Fruit fly (Drosophila melanogaster) whole organism, embryonic: ENCODE data around the gene CG11791.
A peak's percentile ranks its signal among the peaks of the same experiment; 100 is the strongest.

Source experiments
- CG10979 ChIP-seq: fragments of 200-800 bp; sonication (Bioruptor generic); optimal IDR thresholded peaks from 2 replicates; lab custom pipeline; 2018; ENCODE audit warnings: missing biosample characterization, mild to moderate bottlenecking, missing genetic modification characterization, moderate library complexity
- CG13287 ChIP-seq: fragments of 200-800 bp; sonication (Bioruptor generic); IDR thresholded peaks from 2 replicates; pipeline ENCODE4 v1.3.6; 2022; ENCODE audit warnings: missing biosample characterization, missing genetic modification characterization; ENCODE audit not compliant: partially characterized antibody
- CG15269 ChIP-seq: fragments of 200-800 bp; sonication (Bioruptor generic); optimal IDR thresholded peaks from 2 replicates; lab custom pipeline; 2018; ENCODE audit warnings: missing biosample characterization, mild to moderate bottlenecking, missing genetic modification characterization, moderate library complexity
- CG1603 ChIP-seq: fragments of 200-800 bp; sonication (Bioruptor generic); optimal IDR thresholded peaks from 2 replicates; lab custom pipeline; 2019; ENCODE audit warnings: missing biosample characterization, mild to moderate bottlenecking, missing genetic modification characterization, moderate library complexity
- CG17328 ChIP-seq: fragments of 200-800 bp; sonication (Bioruptor generic); IDR thresholded peaks from 2 replicates; pipeline ENCODE4 v1.3.6; 2022; ENCODE audit warnings: missing biosample characterization, missing genetic modification characterization
- CG17568 ChIP-seq: fragments of 200-800 bp; sonication (Bioruptor generic); optimal IDR thresholded peaks from 2 replicates; lab custom pipeline; 2018; ENCODE audit warnings: missing biosample characterization, mild to moderate bottlenecking, missing genetic modification characterization, moderate library complexity
- CG17612 ChIP-seq: fragments of 200-800 bp; sonication (Bioruptor generic); IDR thresholded peaks from 2 replicates; pipeline ENCODE4 v1.3.6; 2022; ENCODE audit warnings: missing biosample characterization, missing genetic modification characterization
- CG2116 ChIP-seq: fragments of 200-800 bp; sonication (Bioruptor generic); optimal IDR thresholded peaks from 3 replicates; lab custom pipeline; 2018; ENCODE audit warnings: missing biosample characterization, mild to moderate bottlenecking, missing genetic modification characterization
- CG2875 ChIP-seq: fragments of 200-800 bp; sonication (Bioruptor generic); optimal IDR thresholded peaks from 2 replicates; lab custom pipeline; 2017; ENCODE audit warnings: missing biosample characterization, mild to moderate bottlenecking, missing genetic modification characterization, missing genetic modification reagents
- CG3281 ChIP-seq: fragments of 200-800 bp; sonication (Bioruptor generic); optimal IDR thresholded peaks from 3 replicates; lab custom pipeline; 2017; ENCODE audit warnings: missing biosample characterization, mild to moderate bottlenecking, missing genetic modification characterization
- CG3995 ChIP-seq: fragments of 200-800 bp; sonication (Bioruptor generic); optimal IDR thresholded peaks from 3 replicates; lab custom pipeline; 2016; ENCODE audit warnings: missing biosample characterization, missing genetic modification characterization
- CG6689 ChIP-seq: fragments of 200-800 bp; sonication (Bioruptor generic); IDR thresholded peaks from 2 replicates; pipeline ENCODE4 v1.3.6; 2022; ENCODE audit warnings: missing biosample characterization, missing genetic modification characterization
- CG7928 ChIP-seq: fragments of 200-800 bp; sonication (Bioruptor generic); optimal IDR thresholded peaks from 2 replicates; lab custom pipeline; 2017; ENCODE audit warnings: missing biosample characterization, mild to moderate bottlenecking, missing genetic modification characterization
- CG8359 ChIP-seq: fragments of 200-800 bp; sonication (Bioruptor generic); optimal IDR thresholded peaks from 2 replicates; lab custom pipeline; 2017; ENCODE audit warnings: missing biosample characterization, mild to moderate bottlenecking, missing genetic modification characterization, borderline replicate concordance
- CG8944 ChIP-seq: fragments of 200-800 bp; sonication (Bioruptor generic); optimal IDR thresholded peaks from 3 replicates; lab custom pipeline; 2016; ENCODE audit warnings: missing biosample characterization, missing genetic modification characterization
- CG9215 ChIP-seq: fragments of 200-800 bp; sonication (Bioruptor generic); IDR thresholded peaks from 2 replicates; pipeline ENCODE4 v1.3.6; 2022; ENCODE audit warnings: missing biosample characterization, missing genetic modification characterization
- D19A ChIP-seq: fragments of 200-800 bp; optimal IDR thresholded peaks from 3 replicates; lab custom pipeline; 2019; ENCODE audit warnings: missing biosample characterization, mild to moderate bottlenecking, missing genetic modification characterization, moderate library complexity
- D19B ChIP-seq: fragments of 200-800 bp; sonication (Bioruptor generic); optimal IDR thresholded peaks from 2 replicates; lab custom pipeline; 2017; ENCODE audit warnings: missing biosample characterization, mild to moderate bottlenecking, missing genetic modification characterization
- Dip2 ChIP-seq: fragments of 200-800 bp; sonication (Bioruptor generic); IDR thresholded peaks from 2 replicates; pipeline ENCODE4 v1.3.6; 2022; ENCODE audit warnings: missing biosample characterization, missing genetic modification characterization
- Dp ChIP-seq: fragments of 200-800 bp; sonication (Bioruptor generic); optimal IDR thresholded peaks from 2 replicates; lab custom pipeline; 2018; ENCODE audit warnings: missing biosample characterization, mild to moderate bottlenecking, missing genetic modification characterization, moderate library complexity
- Ets65A ChIP-seq: fragments of 200-800 bp; sonication (Bioruptor generic); peaks from one replicate; lab custom pipeline; 2016; ENCODE audit warnings: missing biosample characterization, missing genetic modification characterization
- Ets97D ChIP-seq: fragments of 200-800 bp; sonication (Bioruptor generic); optimal IDR thresholded peaks from 3 replicates; lab custom pipeline; 2016; ENCODE audit warnings: missing biosample characterization, missing genetic modification characterization
- HmgD ChIP-seq: fragments of 200-800 bp; sonication (Bioruptor generic); optimal IDR thresholded peaks from 3 replicates; lab custom pipeline; 2016; ENCODE audit warnings: missing biosample characterization, missing genetic modification characterization
- HmgZ ChIP-seq: fragments of 200-800 bp; sonication (Bioruptor generic); optimal IDR thresholded peaks from 2 replicates; lab custom pipeline; 2018; ENCODE audit warnings: missing biosample characterization, mild to moderate bottlenecking, missing genetic modification characterization
- Hr3 ChIP-seq: fragments of 200-800 bp; sonication (Bioruptor generic); optimal IDR thresholded peaks from 3 replicates; lab custom pipeline; 2016; ENCODE audit warnings: missing biosample characterization, missing genetic modification characterization
- Lhr ChIP-seq: fragments of 200-800 bp; sonication (Bioruptor generic); optimal IDR thresholded peaks from 3 replicates; lab custom pipeline; 2017; ENCODE audit warnings: mild to moderate bottlenecking, missing biosample characterization, missing genetic modification reagents, missing genetic modification characterization
- MBD-R2 ChIP-seq: fragments of 200-800 bp; sonication (Bioruptor generic); IDR thresholded peaks from 2 replicates; pipeline ENCODE4 v1.3.6; 2022; ENCODE audit warnings: missing biosample characterization, missing genetic modification characterization
- MESR4 ChIP-seq: fragments of 200-800 bp; sonication (Bioruptor generic); optimal IDR thresholded peaks from 2 replicates; lab custom pipeline; 2018; ENCODE audit warnings: missing biosample characterization, mild to moderate bottlenecking, missing genetic modification characterization, moderate library complexity
- Med ChIP-seq: fragments of 200-800 bp; sonication (Bioruptor generic); peaks from one replicate; lab custom pipeline; 2016; ENCODE audit warnings: missing biosample characterization, missing genetic modification characterization, mild to moderate bottlenecking, inconsistent platforms, moderate library complexity
- NFAT ChIP-seq: fragments of 200-800 bp; sonication (Bioruptor generic); IDR thresholded peaks from 2 replicates; pipeline ENCODE4 v1.3.6; 2022; ENCODE audit warnings: missing biosample characterization, missing genetic modification characterization
- Pdp1 ChIP-seq, 2 experiments: fragments of 200-800 bp; sonication (Bioruptor generic); optimal IDR thresholded peaks; 3 replicates each; lab custom pipeline; 2016; ENCODE audit warnings: missing biosample characterization in 2 of 2, missing genetic modification characterization in 2 of 2, mild to moderate bottlenecking in 1 of 2, moderate library complexity in 1 of 2
- Sin3A ChIP-seq: fragments of >200 bp; optimal IDR thresholded peaks from 2 replicates; lab custom pipeline; 2018
- Six4 ChIP-seq: fragments of 200-800 bp; sonication (Bioruptor generic); optimal IDR thresholded peaks from 2 replicates; lab custom pipeline; 2016; ENCODE audit warnings: missing biosample characterization, missing genetic modification characterization
- Sry-δ ChIP-seq: fragments of 200-800 bp; sonication (Bioruptor generic); optimal IDR thresholded peaks from 2 replicates; lab custom pipeline; 2016; ENCODE audit warnings: missing biosample characterization, missing genetic modification characterization
- Stat92E ChIP-seq, 3 experiments: fragments of >200 bp in 2 of 3; fragments of 200-800 bp in 1 of 3; sonication (Bioruptor generic) in 1 of 3; optimal IDR thresholded peaks; 2 replicates each; lab custom pipeline; 2017 to 2019; ENCODE audit warnings: missing biosample characterization in 3 of 3, missing genetic modification characterization in 3 of 3, mild to moderate bottlenecking in 1 of 3, moderate library complexity in 1 of 3
- YL-1 ChIP-seq: fragments of 200-800 bp; sonication (Bioruptor generic); optimal IDR thresholded peaks from 3 replicates; lab custom pipeline; 2017; ENCODE audit warnings: missing biosample characterization, mild to moderate bottlenecking, missing genetic modification characterization
- chn ChIP-seq: fragments of 200-800 bp; sonication (Bioruptor generic); optimal IDR thresholded peaks from 2 replicates; lab custom pipeline; 2016; ENCODE audit warnings: missing biosample characterization, missing genetic modification characterization
- cwo ChIP-seq: fragments of 200-800 bp; sonication (Bioruptor generic); optimal IDR thresholded peaks from 3 replicates; lab custom pipeline; 2017; ENCODE audit warnings: missing biosample characterization, missing genetic modification characterization, mild to moderate bottlenecking, moderate library complexity, missing genetic modification reagents
- danr ChIP-seq: fragments of 200-800 bp; sonication (Bioruptor generic); IDR thresholded peaks from 2 replicates; pipeline ENCODE4 v1.3.6; 2022; ENCODE audit warnings: missing biosample characterization, missing genetic modification characterization
- grn ChIP-seq: fragments of 200-800 bp; sonication (Bioruptor generic); optimal IDR thresholded peaks from 3 replicates; lab custom pipeline; 2017; ENCODE audit warnings: missing biosample characterization, missing genetic modification characterization
- hkb ChIP-seq, 2 experiments: fragments of 200-800 bp in 1 of 2; fragments of >200 bp in 1 of 2; sonication (Bioruptor generic) in 1 of 2; IDR thresholded peaks in 1 of 2; optimal IDR thresholded peaks in 1 of 2; 2 replicates each; pipeline versions ENCODE4 v1.3.6 to Lab custom; 2017 to 2022; ENCODE audit warnings: missing biosample characterization in 1 of 2, missing genetic modification characterization in 1 of 2
- nau ChIP-seq: fragments of 200-800 bp; sonication (Bioruptor generic); optimal IDR thresholded peaks from 3 replicates; lab custom pipeline; 2017; ENCODE audit warnings: missing biosample characterization, mild to moderate bottlenecking, missing genetic modification characterization, missing genetic modification reagents
- otp ChIP-seq: fragments of 200-800 bp; sonication (Bioruptor generic); IDR thresholded peaks from 3 replicates; pipeline ENCODE4, ENCODE4 v1.3.6; 2022; ENCODE audit warnings: missing biosample characterization, missing genetic modification characterization
- pfk ChIP-seq: fragments of 200-800 bp; sonication (Bioruptor generic); optimal IDR thresholded peaks from 2 replicates; lab custom pipeline; 2018; ENCODE audit warnings: missing biosample characterization, mild to moderate bottlenecking, missing genetic modification characterization, moderate library complexity
- pzg ChIP-seq: fragments of 200-800 bp; sonication (Bioruptor generic); optimal IDR thresholded peaks from 3 replicates; lab custom pipeline; 2018; ENCODE audit warnings: missing biosample characterization, mild to moderate bottlenecking, missing genetic modification characterization, moderate library complexity
- row ChIP-seq: fragments of 200-800 bp; sonication (Bioruptor generic); IDR thresholded peaks from 3 replicates; pipeline ENCODE4 v1.3.6; 2022; ENCODE audit warnings: missing biosample characterization, missing genetic modification characterization
- sc ChIP-seq, 3 experiments: fragments of >200 bp in 2 of 3; fragments of 200-800 bp in 1 of 3; sonication (Bioruptor generic) in 1 of 3; optimal IDR thresholded peaks; 2 replicates in 2 of 3; 3 replicates in 1 of 3; lab custom pipeline; 2017; ENCODE audit warnings: mild to moderate bottlenecking in 1 of 3, missing biosample characterization in 1 of 3, missing genetic modification characterization in 1 of 3, missing genetic modification reagents in 1 of 3
- sob ChIP-seq: fragments of 200-800 bp; sonication (Bioruptor generic); IDR thresholded peaks from 2 replicates; pipeline ENCODE4 v1.3.6; 2022; ENCODE audit warnings: missing biosample characterization, missing genetic modification characterization
- stwl ChIP-seq: fragments of 200-800 bp; sonication (Bioruptor generic); optimal IDR thresholded peaks from 3 replicates; lab custom pipeline; 2018; ENCODE audit warnings: missing biosample characterization, mild to moderate bottlenecking, missing genetic modification characterization, moderate library complexity
- zfh1 ChIP-seq: fragments of 200-800 bp; sonication (Bioruptor generic); IDR thresholded peaks from 3 replicates; pipeline ENCODE4 v1.3.6; 2022; ENCODE audit warnings: missing biosample characterization, missing genetic modification characterization

Gene CG11791

DNA sequence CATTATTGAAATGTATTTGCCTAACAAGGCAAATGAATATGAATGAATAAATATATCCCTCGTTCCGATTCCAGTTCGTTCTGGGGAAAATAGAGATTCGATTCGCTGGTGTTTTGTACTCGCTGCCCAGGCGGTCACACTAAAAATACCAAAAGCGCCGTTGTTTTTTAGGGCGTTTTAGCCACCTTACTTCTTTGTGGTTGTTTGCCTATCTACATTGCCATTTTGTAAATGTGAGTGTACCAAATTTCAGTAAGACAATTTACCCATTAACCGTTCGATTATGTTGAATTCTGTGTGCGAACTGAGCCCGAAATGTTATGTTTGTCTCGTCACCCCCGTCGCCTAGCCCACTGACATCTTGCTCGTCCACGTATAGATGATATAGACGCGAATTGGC lies 48.1 kb downstream of the CG11791 start, which contains the start of the genes CG33095 and CG33096 (continued):
- peak; percentile 77 for TF ChIP-seq Med (GFP tag; lab: Kevin White, UChicago)
- TF ChIP-seq pzg (GFP tag; lab: Kevin White, UChicago), result peak; percentile 76
- peak; percentile 31 for TF ChIP-seq hkb (optimal IDR thresholded peaks at IDR 0.05; lab: Kevin White, UChicago)
- no peak for TF ChIP-seq hkb (GFP tag; IDR thresholded peaks at IDR 0.05; lab: Robert Waterston, UW)
- TF ChIP-seq CG3995 (GFP tag; lab: Kevin White, UChicago), result peak; percentile 11
- TF ChIP-seq row (GFP tag; lab: Robert Waterston, UW), result peak; percentile 88
- TF ChIP-seq NFAT (GFP tag; lab: Robert Waterston, UW), result no peak
- TF ChIP-seq chn (GFP tag; lab: Kevin White, UChicago), result no peak
- TF ChIP-seq sob, result no peak
- TF ChIP-seq pfk, result peak; percentile 69
- TF ChIP-seq otp (GFP tag; lab: Robert Waterston, UW), result no peak
- TF ChIP-seq Ets97D, result peak; percentile 47
- peak; percentile 27 for TF ChIP-seq Dp (GFP tag; lab: Kevin White, UChicago)
- TF ChIP-seq stwl (tag; lab: Kevin White, UChicago), result peak; percentile 84
- TF ChIP-seq Ets65A (GFP tag; lab: Kevin White, UChicago), result peak; percentile 86
- peak; percentile 28; the same call in 1 of the 2 replicates for TF ChIP-seq CG13287 (GFP tag; lab: Robert Waterston, UW)
- peak; percentile 68 for TF ChIP-seq HmgZ (tag; lab: Kevin White, UChicago)
- peak; percentile 38 for TF ChIP-seq Sry-δ
- TF ChIP-seq CG9215 (GFP tag; lab: Robert Waterston, UW), result no peak
- no peak for TF ChIP-seq Pdp1 (GFP tag; optimal IDR thresholded peaks at IDR 0.05; lab: Kevin White, UChicago)
- peak; percentile 92 for TF ChIP-seq MESR4 (GFP tag; lab: Kevin White, UChicago)
- TF ChIP-seq Sin3A (lab: Kevin White, UChicago), result peak; percentile 9
- TF ChIP-seq CG3281 (GFP tag; lab: Kevin White, UChicago), result no peak
- no peak for TF ChIP-seq CG8944 (GFP tag; lab: Kevin White, UChicago)
- no peak for TF ChIP-seq cwo (GFP tag; lab: Kevin White, UChicago)
- TF ChIP-seq grn (GFP tag; lab: Kevin White, UChicago), result no peak
- peak; percentile 8 for TF ChIP-seq CG2116
- no peak for TF ChIP-seq Stat92E (GFP tag; optimal IDR thresholded peaks at IDR 0.05; lab: Kevin White, UChicago)
- TF ChIP-seq CG17328 (GFP tag; lab: Robert Waterston, UW), result no peak
- peak; percentile 85 for TF ChIP-seq CG6689 (GFP tag; lab: Robert Waterston, UW)
- TF ChIP-seq CG15269 (tag; lab: Kevin White, UChicago), result no peak
- peak; percentile 84 for TF ChIP-seq CG1603 (tag; lab: Kevin White, UChicago)
- TF ChIP-seq D19A (tag; lab: Kevin White, UChicago), result peak; percentile 47
- no peak for TF ChIP-seq D19B (GFP tag; lab: Kevin White, UChicago)
- TF ChIP-seq CG17612, result no peak
- no peak for TF ChIP-seq danr (GFP tag; lab: Robert Waterston, UW)
- TF ChIP-seq CG17568 (GFP tag; lab: Kevin White, UChicago), result no peak
- no peak for TF ChIP-seq CG8359 (GFP tag; lab: Kevin White, UChicago)
- no peak for TF ChIP-seq Six4 (GFP tag; lab: Kevin White, UChicago)
- TF ChIP-seq Dip2 (GFP tag; lab: Robert Waterston, UW), result no peak
- TF ChIP-seq MBD-R2 (GFP tag; lab: Robert Waterston, UW), result peak; percentile 83
- no peak for TF ChIP-seq zfh1 (GFP tag; lab: Robert Waterston, UW)
- no peak for TF ChIP-seq Hr3
- TF ChIP-seq CG7928 (GFP tag; lab: Kevin White, UChicago), result no peak
- TF ChIP-seq Lhr (GFP tag; lab: Kevin White, UChicago), result peak; percentile 52
- no peak for TF ChIP-seq sc (optimal IDR thresholded peaks at IDR 0.05; lab: Kevin White, UChicago)
- no peak for TF ChIP-seq sc (GFP tag; optimal IDR thresholded peaks at IDR 0.05; lab: Kevin White, UChicago)
- TF ChIP-seq nau (GFP tag; lab: Kevin White, UChicago), result no peak
- no peak for TF ChIP-seq CG10979
- TF ChIP-seq CG2875, result no peak
- TF ChIP-seq HmgD (GFP tag; lab: Kevin White, UChicago), result peak; percentile 7
- peak; percentile 51 for TF ChIP-seq YL-1 (GFP tag; lab: Kevin White, UChicago)
